Worm (Caenorhabditis elegans) whole organism, L3 larva: ENCODE results near the gene R04B5.6.
A peak's percentile ranks its signal among the peaks of the same experiment; 100 is the strongest.

ENCODE experiments used
- R02D3.7 ChIP-seq: fragments of 150-350 bp; optimal IDR thresholded peaks from 2 replicates; lab custom pipeline; 2014; ENCODE audit warnings: missing biosample characterization, missing genetic modification characterization
- aly-2 ChIP-seq: fragments of 150-350 bp; optimal IDR thresholded peaks from 2 replicates; lab custom pipeline; 2014; ENCODE audit warnings: missing biosample characterization, missing genetic modification characterization
- ama-1 ChIP-seq: fragments of 150-350 bp; optimal IDR thresholded peaks from 2 replicates; lab custom pipeline; 2018
- ceh-16 ChIP-seq: sonication (generic microtip); optimal IDR thresholded peaks from 2 replicates; lab custom pipeline; 2017; ENCODE audit warnings: missing biosample characterization, missing genetic modification characterization
- ceh-28 ChIP-seq: fragments of 150-350 bp; optimal IDR thresholded peaks from 2 replicates; lab custom pipeline; 2014; ENCODE audit warnings: missing biosample characterization, missing genetic modification reagents, missing genetic modification characterization
- egl-27 ChIP-seq: sonication (generic microtip); optimal IDR thresholded peaks from 4 replicates; lab custom pipeline; 2017; ENCODE audit warnings: missing biosample characterization, missing genetic modification reagents, missing genetic modification characterization
- egl-5 ChIP-seq: fragments of 150-350 bp; optimal IDR thresholded peaks from 2 replicates; lab custom pipeline; 2017; ENCODE audit warnings: missing biosample characterization, missing genetic modification reagents, missing genetic modification characterization, inconsistent platforms
- elt-3 ChIP-seq, 3 experiments: fragments of 150-350 bp in 1 of 3; sonication (generic microtip) in 2 of 3; optimal IDR thresholded peaks; 2 replicates in 2 of 3; 4 replicates in 1 of 3; lab custom pipeline; 2014 to 2017; ENCODE audit warnings: missing biosample characterization in 3 of 3, missing genetic modification characterization in 3 of 3
- eor-1 ChIP-seq, 2 experiments: fragments of 150-350 bp; optimal IDR thresholded peaks; 2 replicates each; lab custom pipeline; 2014 to 2018; ENCODE audit warnings: missing biosample characterization in 2 of 2, missing genetic modification characterization in 2 of 2
- hmg-11 ChIP-seq: sonication (generic microtip); optimal IDR thresholded peaks from 2 replicates; lab custom pipeline; 2016; ENCODE audit warnings: missing genetic modification characterization, missing compliant biosample characterization
- jun-1 ChIP-seq: fragments of 150-350 bp; optimal IDR thresholded peaks from 2 replicates; lab custom pipeline; 2014; ENCODE audit warnings: missing biosample characterization, missing genetic modification reagents, missing genetic modification characterization
- lin-15B ChIP-seq: fragments of 150-350 bp; optimal IDR thresholded peaks from 2 replicates; lab custom pipeline; 2014; ENCODE audit warnings: missing biosample characterization, missing genetic modification characterization
- lin-39 ChIP-seq: fragments of 150-350 bp; optimal IDR thresholded peaks from 2 replicates; lab custom pipeline; 2018; ENCODE audit warnings: missing biosample characterization, missing genetic modification reagents, missing genetic modification characterization
- lsy-12 ChIP-seq: sonication (generic microtip); optimal IDR thresholded peaks from 2 replicates; lab custom pipeline; 2016; ENCODE audit warnings: mild to moderate bottlenecking, missing genetic modification characterization, missing compliant biosample characterization
- mdl-1 ChIP-seq: fragments of 150-350 bp; optimal IDR thresholded peaks from 2 replicates; lab custom pipeline; 2014; ENCODE audit warnings: missing biosample characterization, missing genetic modification characterization
- mml-1 ChIP-seq: fragments of 150-350 bp; sonication (generic microtip); optimal IDR thresholded peaks from 3 replicates; lab custom pipeline; 2014; ENCODE audit warnings: missing biosample characterization, missing genetic modification characterization
- nfya-1 ChIP-seq: sonication (generic microtip); optimal IDR thresholded peaks from 2 replicates; lab custom pipeline; 2017; ENCODE audit warnings: missing genetic modification characterization, mild to moderate bottlenecking, missing compliant biosample characterization, antibody characterized with exemption, moderate library complexity; ENCODE audit not compliant: insufficient read depth
- nhr-11 ChIP-seq: fragments of 150-350 bp; optimal IDR thresholded peaks from 2 replicates; lab custom pipeline; 2014; ENCODE audit warnings: missing biosample characterization, missing genetic modification characterization
- nhr-23 ChIP-seq: fragments of 150-350 bp; optimal IDR thresholded peaks from 2 replicates; lab custom pipeline; 2014; ENCODE audit warnings: missing biosample characterization, missing genetic modification reagents, missing genetic modification characterization
- nhr-25 ChIP-seq: sonication (generic microtip); optimal IDR thresholded peaks from 2 replicates; lab custom pipeline; 2017; ENCODE audit warnings: missing biosample characterization, missing genetic modification characterization
- nhr-43 ChIP-seq: sonication (generic microtip); optimal IDR thresholded peaks from 2 replicates; lab custom pipeline; 2016; ENCODE audit warnings: mild to moderate bottlenecking, missing genetic modification characterization, missing compliant biosample characterization; ENCODE audit not compliant: poor library complexity, severe bottlenecking
- nhr-77 ChIP-seq: fragments of 150-350 bp; optimal IDR thresholded peaks from 2 replicates; lab custom pipeline; 2014; ENCODE audit warnings: missing biosample characterization, missing genetic modification characterization
- pha-4 ChIP-seq: fragments of 150-350 bp; optimal IDR thresholded peaks from 2 replicates; lab custom pipeline; 2014; ENCODE audit warnings: missing biosample characterization, missing genetic modification reagents, missing genetic modification characterization
- skn-1 ChIP-seq: fragments of 150-350 bp; optimal IDR thresholded peaks from 2 replicates; lab custom pipeline; 2014; ENCODE audit warnings: missing biosample characterization, missing genetic modification characterization
- snpc-4 ChIP-seq: fragments of 150-350 bp; optimal IDR thresholded peaks from 2 replicates; lab custom pipeline; 2014; ENCODE audit warnings: missing biosample characterization, missing genetic modification characterization
- tbx-2 ChIP-seq: sonication (generic microtip); optimal IDR thresholded peaks from 2 replicates; lab custom pipeline; 2016; ENCODE audit warnings: mild to moderate bottlenecking, missing genetic modification characterization, missing compliant biosample characterization
- unc-39 ChIP-seq: sonication (generic microtip); optimal IDR thresholded peaks from 4 replicates; lab custom pipeline; 2017; ENCODE audit warnings: missing biosample characterization, missing genetic modification characterization
- ztf-11 ChIP-seq: fragments of 150-350 bp; optimal IDR thresholded peaks from 2 replicates; lab custom pipeline; 2014; ENCODE audit warnings: missing biosample characterization, missing genetic modification characterization
- ztf-4 ChIP-seq: fragments of 150-350 bp; optimal IDR thresholded peaks from 2 replicates; lab custom pipeline; 2014; ENCODE audit warnings: missing biosample characterization, missing genetic modification characterization

The R04B5.6 gene

DNA sequence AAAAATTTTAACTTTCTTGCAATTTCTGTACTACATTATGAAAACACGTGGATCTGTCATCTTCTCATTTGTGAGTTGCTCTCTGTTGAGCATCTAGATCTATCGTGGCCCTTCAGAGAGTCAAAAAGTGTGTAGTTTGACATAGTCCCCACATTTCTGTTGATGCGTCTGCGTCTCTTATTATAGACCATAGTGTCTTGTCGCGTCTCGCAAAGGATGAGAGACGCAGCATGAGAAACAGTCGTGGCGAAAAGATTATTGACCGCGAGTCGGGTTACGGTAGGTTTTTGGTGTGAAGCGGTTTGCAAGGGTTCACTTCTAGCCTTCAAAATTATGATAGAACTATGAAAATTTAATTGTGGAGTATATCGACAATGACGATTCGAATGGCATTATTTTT is 42.7 kb upstream of the R04B5.6 start (continued):
- TF ChIP-seq nhr-77 (no peak), unc-39 (tag; lab: Kevin White, UChicago) (no peak)

ce11 chrV:10043234-10043796 is 41.6 kb upstream of the R04B5.6 start, which contains the start of gene T06E8.8:
T06E8.8 (plus strand) TSS chrV:10043746.
- TF ChIP-seq nhr-43 (tag; lab: Kevin White, UChicago), result peak; percentile 71
- peak; percentile 26 for TF ChIP-seq snpc-4 (tag; lab: Kevin White, UChicago)
- peak; percentile 39 for TF ChIP-seq hmg-11
- peak; percentile 15 for TF ChIP-seq ceh-28 (tag; lab: Kevin White, UChicago)
- TF ChIP-seq lsy-12 (tag; lab: Kevin White, UChicago), result peak; percentile 18
- TF ChIP-seq nhr-25 (tag; lab: Kevin White, UChicago), result peak; percentile 63
- TF ChIP-seq jun-1 (tag; lab: Kevin White, UChicago), result peak; percentile 65
- TF ChIP-seq nhr-77, result no peak
- no peak for TF ChIP-seq eor-1 (tag; optimal IDR thresholded peaks at IDR 0.05; lab: Kevin White, UChicago)
- TF ChIP-seq egl-27, result no peak
- peak; percentile 84 for TF ChIP-seq nhr-23 (tag; lab: Kevin White, UChicago)
- TF ChIP-seq nfya-1 (tag; lab: Kevin White, UChicago), result peak; percentile 63
- TF ChIP-seq egl-5, result no peak
- peak; percentile 52 for TF ChIP-seq lin-39 (tag; lab: Kevin White, UChicago)
- peak; percentile 89 for TF ChIP-seq pha-4 (tag; lab: Kevin White, UChicago)
- peak; percentile 16 for TF ChIP-seq mdl-1 (tag; lab: Kevin White, UChicago)
- TF ChIP-seq elt-3 (tag; optimal IDR thresholded peaks at IDR 0.05; lab: Kevin White, UChicago), result peak in 1 of 3 experiments; percentile 2

DNA sequence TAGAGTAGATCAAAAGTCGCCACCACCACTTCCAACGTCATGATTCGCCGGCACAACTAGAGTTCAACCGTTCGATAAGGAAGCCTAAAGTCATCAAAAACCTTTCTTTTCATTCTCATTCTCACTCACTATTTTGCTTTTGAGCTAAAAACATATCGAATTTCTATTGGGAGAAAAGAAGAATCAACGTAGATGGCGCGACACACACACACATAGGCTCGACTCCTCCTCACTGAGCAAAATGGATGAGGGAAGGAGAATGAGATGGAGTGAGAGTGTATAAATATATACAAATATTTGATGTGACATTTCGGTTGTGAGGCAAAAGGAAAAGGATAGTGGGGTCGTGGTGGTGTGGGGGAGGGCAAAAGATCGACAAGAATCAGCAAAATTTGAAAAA is 40.2 kb upstream of the R04B5.6 start:
- TF ChIP-seq ztf-11 (tag; lab: Kevin White, UChicago) (no peak), pha-4 (tag; lab: Kevin White, UChicago) (peak; percentile 69)

- TF ChIP-seq nhr-43 (tag; lab: Kevin White, UChicago), result no peak
- peak; percentile 17 for TF ChIP-seq nfya-1 (tag; lab: Kevin White, UChicago)
- TF ChIP-seq nhr-25 (tag; lab: Kevin White, UChicago), result peak; percentile 55
- no peak for TF ChIP-seq R02D3.7 (tag; lab: Kevin White, UChicago)
- TF ChIP-seq ztf-4 (tag; lab: Kevin White, UChicago), result no peak
- no peak for TF ChIP-seq nhr-11 (tag; lab: Kevin White, UChicago)
- TF ChIP-seq pha-4 (tag; lab: Kevin White, UChicago), result peak; percentile 21
- no peak for TF ChIP-seq ceh-16
Observed at ce11 chrV:10046503-10046902, 38.5 kb upstream of the R04B5.6 start.

- TF ChIP-seq lin-15B (tag; lab: Kevin White, UChicago) (no peak), ztf-11 (tag; lab: Kevin White, UChicago) (no peak), ama-1 (lab: Kevin White, UChicago) (peak; percentile 71), tbx-2 (tag; lab: Kevin White, UChicago) (no peak), R02D3.7 (tag; lab: Kevin White, UChicago) (no peak), skn-1 (tag; lab: Kevin White, UChicago) (no peak), elt-3 (tag; optimal IDR thresholded peaks at IDR 0.05; lab: Kevin White, UChicago) (no peak), aly-2 (no peak), mml-1 (tag; lab: Kevin White, UChicago) (no peak)
Observed at ce11 chrV:10047189-10047588, 37.8 kb upstream of the R04B5.6 start.

DNA sequence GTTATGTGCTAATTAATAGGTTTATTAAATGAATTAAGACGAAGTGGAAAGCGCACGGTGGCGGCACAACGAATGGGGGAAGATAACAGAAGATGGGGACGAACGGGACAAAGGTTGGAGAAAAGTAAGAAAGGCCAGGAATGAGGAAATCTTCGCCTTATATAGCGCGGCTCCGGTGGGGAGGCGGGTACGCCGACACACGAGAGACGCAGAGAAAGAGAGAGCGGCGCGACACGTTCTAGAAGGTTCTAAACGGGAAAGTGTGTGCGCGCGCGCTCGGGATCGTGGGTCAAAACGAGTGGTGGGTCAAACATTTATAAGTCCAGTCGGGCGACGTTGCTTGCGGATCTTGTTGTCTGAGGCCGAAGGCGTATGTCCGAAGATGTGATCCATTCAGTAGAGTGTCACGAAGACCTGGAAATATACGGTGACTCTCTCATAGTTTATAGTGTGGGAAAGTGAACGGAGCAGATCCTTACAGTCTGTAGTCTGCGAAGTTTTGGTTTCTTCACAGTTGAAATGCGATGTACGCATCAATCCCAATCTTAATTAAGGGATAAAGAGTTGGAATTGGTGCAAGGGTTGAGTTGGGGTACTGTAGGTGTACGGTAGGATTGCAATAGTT is 35.7 kb upstream of the R04B5.6 start:
- TF ChIP-seq nfya-1 (tag; lab: Kevin White, UChicago), result peak; percentile 3
